Worm (Caenorhabditis elegans) whole organism, late embryonic: ENCODE data around the gene F13H8.3.

Source experiments
- ama-1 ChIP-seq: fragments of 150-350 bp; optimal IDR thresholded peaks from 2 replicates; lab custom pipeline; 2014
- dmd-4 ChIP-seq: sonication (generic microtip); optimal IDR thresholded peaks from 2 replicates; lab custom pipeline; 2016; ENCODE audit warnings: borderline replicate concordance, missing genetic modification characterization, missing compliant biosample characterization
- dve-1 ChIP-seq: sonication (generic microtip); optimal IDR thresholded peaks from 2 replicates; lab custom pipeline; 2017; ENCODE audit warnings: antibody characterized with exemption, mild to moderate bottlenecking, missing genetic modification characterization, missing compliant biosample characterization
- elt-2 ChIP-seq: sonication (generic microtip); optimal IDR thresholded peaks from 2 replicates; lab custom pipeline; 2016; ENCODE audit warnings: missing genetic modification reagents, missing genetic modification characterization, missing compliant biosample characterization
- hlh-6 ChIP-seq: sonication (generic microtip); optimal IDR thresholded peaks from 2 replicates; lab custom pipeline; 2016; ENCODE audit warnings: missing genotype, missing genetic modification characterization, missing compliant biosample characterization
- nfya-1 ChIP-seq: sonication (generic microtip); optimal IDR thresholded peaks from 2 replicates; lab custom pipeline; 2017; ENCODE audit warnings: missing genetic modification characterization, mild to moderate bottlenecking, missing compliant biosample characterization, antibody characterized with exemption, moderate library complexity
- odd-2 ChIP-seq: sonication (generic microtip); optimal IDR thresholded peaks from 2 replicates; lab custom pipeline; 2017; ENCODE audit warnings: antibody characterized with exemption, mild to moderate bottlenecking, missing genetic modification characterization, missing compliant biosample characterization
- tbx-2 ChIP-seq: sonication (generic microtip); optimal IDR thresholded peaks from 2 replicates; lab custom pipeline; 2016; ENCODE audit warnings: missing genetic modification characterization, missing compliant biosample characterization
- tbx-7 ChIP-seq: sonication (generic microtip); optimal IDR thresholded peaks from 2 replicates; lab custom pipeline; 2016; ENCODE audit warnings: missing genotype, missing genetic modification characterization, missing compliant biosample characterization
- zip-5 ChIP-seq: sonication (generic microtip); optimal IDR thresholded peaks from 2 replicates; lab custom pipeline; 2016; ENCODE audit warnings: missing genetic modification characterization, missing compliant biosample characterization

- no peak for TF ChIP-seq nfya-1 (tag; lab: Kevin White, UChicago)
- no peak for TF ChIP-seq elt-2 (tag; lab: Kevin White, UChicago)
- TF ChIP-seq zip-5 (tag; lab: Kevin White, UChicago) = no peak
- TF ChIP-seq odd-2 = no peak
- no peak for TF ChIP-seq ama-1 (lab: Kevin White, UChicago)
- no peak for TF ChIP-seq hlh-6 (tag; lab: Kevin White, UChicago)
- TF ChIP-seq dmd-4 (tag; lab: Kevin White, UChicago) = no peak
- no peak for TF ChIP-seq tbx-7
- no peak for TF ChIP-seq tbx-2 (tag; lab: Kevin White, UChicago)
- no peak for TF ChIP-seq dve-1
Measured at ce11 chrII:6222558-6222957, 41.2 kb upstream of the F13H8.3 start, which contains the start of gene C30B5.6.
